Fruit fly (Drosophila melanogaster): Measurements from ENCODE around the gene Lsd-2.
A peak's percentile ranks its signal among the peaks of the same experiment; 100 is the strongest.

Lsd-2 gene

DNA sequence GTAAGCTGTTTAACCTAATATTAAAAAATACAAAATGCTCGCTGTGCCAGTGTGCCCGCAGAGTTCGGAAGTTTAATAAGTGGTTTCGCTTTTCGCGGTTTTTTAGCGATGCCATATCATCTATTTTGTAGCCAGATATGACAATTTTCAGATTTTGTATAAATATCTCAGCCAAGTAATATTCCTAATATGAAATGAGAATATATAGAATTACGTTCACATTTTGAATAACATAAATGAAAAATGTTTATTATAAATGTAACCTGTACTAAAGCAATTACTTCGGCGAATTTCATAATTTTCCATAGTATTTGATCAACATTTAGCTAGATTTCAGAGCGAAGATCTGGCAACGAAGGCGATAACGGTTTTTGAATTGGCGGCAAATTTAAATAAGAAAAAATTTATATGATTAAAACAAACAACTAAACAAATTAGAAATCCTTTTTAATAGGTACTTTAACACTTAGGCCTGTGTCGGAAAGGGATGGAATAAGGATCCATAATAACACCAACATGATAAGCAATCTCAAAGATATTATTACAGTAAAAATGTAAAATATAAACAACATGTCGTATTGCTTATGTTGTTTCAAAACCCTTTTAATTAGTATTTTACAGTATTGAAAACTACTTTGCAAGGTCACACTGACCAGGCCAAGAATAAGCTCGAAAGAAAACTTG lies 9.5 kb downstream of the Lsd-2 start, which contains the start of the genes opm and dob (continued):
- TF ChIP-seq CG11504 (tag; optimal IDR thresholded peaks at IDR 0.05) (peak; percentile 56), CG10543 (GFP tag; optimal IDR thresholded peaks at IDR 0.05) (peak; percentile 6), CG10147 (GFP tag; optimal IDR thresholded peaks at IDR 0.05) (peak; percentile 20), E2f2 (GFP tag; IDR thresholded peaks at IDR 0.05) (peak; percentile 81), CG12391 (tag; optimal IDR thresholded peaks at IDR 0.05) (peak; percentile 54), CG2875 (GFP tag; optimal IDR thresholded peaks at IDR 0.05) (no peak), da (GFP tag; optimal IDR thresholded peaks at IDR 0.05) (no peak), wor (GFP tag; IDR thresholded peaks at IDR 0.05) (no peak), CG15601 (tag; optimal IDR thresholded peaks at IDR 0.05) (peak; percentile 28), NfI (GFP tag; optimal IDR thresholded peaks at IDR 0.05) (no peak), CG10209 (GFP tag; optimal IDR thresholded peaks at IDR 0.05) (no peak), gro (GFP tag; optimal IDR thresholded peaks at IDR 0.05) (no peak), Blimp-1 (GFP tag; optimal IDR thresholded peaks at IDR 0.05) (peak; percentile 52), sqz (GFP tag; optimal IDR thresholded peaks at IDR 0.05) (no peak), tna (GFP tag; IDR thresholded peaks at IDR 0.05; ENCODE audit: partially characterized antibody) (no peak), zen (tag; optimal IDR thresholded peaks at IDR 0.05) (peak; percentile 24), CG12219 (GFP tag; optimal IDR thresholded peaks at IDR 0.05) (no peak), MBD-R2 (GFP tag; IDR thresholded peaks at IDR 0.05) (peak; percentile 40; the same call in 1 of the 2 replicates), cwo (GFP tag; optimal IDR thresholded peaks at IDR 0.05) (no peak), bsh (GFP tag; optimal IDR thresholded peaks at IDR 0.05) (peak in 1 of 2 experiments; percentile 2), bigmax (GFP tag; optimal IDR thresholded peaks at IDR 0.05) (peak; percentile 27), CG10267 (tag; optimal IDR thresholded peaks at IDR 0.05) (peak; percentile 75), sug (tag; optimal IDR thresholded peaks at IDR 0.05) (peak; percentile 55), nom (GFP tag; optimal IDR thresholded peaks at IDR 0.05) (no peak), Fer2 (tag; optimal IDR thresholded peaks at IDR 0.05) (no peak), Myb (GFP tag; optimal IDR thresholded peaks at IDR 0.05) (peak; percentile 89), pan (optimal IDR thresholded peaks at IDR 0.05) (no peak), pan (GFP tag; optimal IDR thresholded peaks at IDR 0.05 in 1 of 2, IDR thresholded peaks at IDR 0.05 in 1 of 2) (no peak), Meics (GFP tag; optimal IDR thresholded peaks at IDR 0.05) (peak; percentile 37), Max (GFP tag; optimal IDR thresholded peaks at IDR 0.05) (peak; percentile 14), stwl (tag; optimal IDR thresholded peaks at IDR 0.05) (peak; percentile 22), CG8290 (GFP tag; optimal IDR thresholded peaks at IDR 0.05) (no peak), CG8290 (tag; optimal IDR thresholded peaks at IDR 0.05) (no peak), Dbx (GFP tag; IDR thresholded peaks at IDR 0.05) (no peak), Sin3A (optimal IDR thresholded peaks at IDR 0.05) (peak; percentile 69), Sry-β (GFP tag; optimal IDR thresholded peaks at IDR 0.05) (peak; percentile 95), sim (GFP tag; IDR thresholded peaks at IDR 0.05) (no peak), oc (tag; optimal IDR thresholded peaks at IDR 0.05) (no peak), Lpt (GFP tag; optimal IDR thresholded peaks at IDR 0.05) (no peak), Rfx (GFP tag; IDR thresholded peaks at IDR 0.05) (0 out of 2 replicates have a peak, but pooled peaks have one; percentile 7), pros (GFP tag; optimal IDR thresholded peaks at IDR 0.05) (no peak), CG17186 (GFP tag; optimal IDR thresholded peaks at IDR 0.05) (no peak), phol (tag; optimal IDR thresholded peaks at IDR 0.05) (peak; percentile 68), CG2120 (GFP tag; optimal IDR thresholded peaks at IDR 0.05) (peak; percentile 32), cg (GFP tag; optimal IDR thresholded peaks at IDR 0.05) (no peak), wdn (GFP tag; IDR thresholded peaks at IDR 0.05) (no peak), CG8924 (tag; optimal IDR thresholded peaks at IDR 0.05) (peak; percentile 12), CG17361 (GFP tag; IDR thresholded peaks at IDR 0.05) (peak; percentile 56), CG4707 (GFP tag; optimal IDR thresholded peaks at IDR 0.05) (no peak)
